Worm (Caenorhabditis elegans) whole organism, L1 larva: ENCODE results near the gene F41H10.5.

Source experiments
- C04F5.9 ChIP-seq: sonication (generic microtip); optimal IDR thresholded peaks from 2 replicates; lab custom pipeline; 2016; ENCODE audit warnings: missing genetic modification characterization, missing compliant biosample characterization
- C34B4.2 ChIP-seq: sonication (generic microtip); optimal IDR thresholded peaks from 2 replicates; lab custom pipeline; 2017; ENCODE audit warnings: mild to moderate bottlenecking, missing genetic modification characterization, missing compliant biosample characterization
- F16B12.6 ChIP-seq: fragments of 150-350 bp; optimal IDR thresholded peaks from 2 replicates; lab custom pipeline; 2014; ENCODE audit warnings: missing biosample characterization, missing genetic modification characterization
- ama-1 ChIP-seq: fragments of 150-350 bp; optimal IDR thresholded peaks from 2 replicates; lab custom pipeline; 2014
- ceh-63 ChIP-seq: fragments of 200-800 bp; sonication (Bioruptor generic); optimal IDR thresholded peaks from 2 replicates; lab custom pipeline; 2018; ENCODE audit warnings: mild to moderate bottlenecking, missing genetic modification characterization, missing compliant biosample characterization
- ceh-88 ChIP-seq: fragments of 200-800 bp; sonication (Bioruptor generic); IDR thresholded peaks from 2 replicates; pipeline ENCODE4 v1.3.6; 2022; ENCODE audit warnings: missing genetic modification characterization, missing compliant biosample characterization
- ceh-90 ChIP-seq: sonication (generic microtip); optimal IDR thresholded peaks from 2 replicates; lab custom pipeline; 2016; ENCODE audit warnings: missing genetic modification characterization, missing compliant biosample characterization
- ces-1 ChIP-seq: fragments of 150-350 bp; optimal IDR thresholded peaks from 2 replicates; lab custom pipeline; 2014; ENCODE audit warnings: missing biosample characterization, missing genetic modification reagents, missing genetic modification characterization
- dpl-1 ChIP-seq, 3 experiments: fragments of 150-350 bp in 2 of 3; sonication (generic microtip) in 1 of 3; optimal IDR thresholded peaks; 2 replicates each; lab custom pipeline; 2014 to 2017; ENCODE audit warnings: missing biosample characterization in 3 of 3, missing genetic modification characterization in 3 of 3, missing genetic modification reagents in 3 of 3
- dsc-1 ChIP-seq: sonication (generic microtip); optimal IDR thresholded peaks from 2 replicates; lab custom pipeline; 2016; ENCODE audit warnings: mild to moderate bottlenecking, missing genetic modification characterization, missing compliant biosample characterization
- efl-1 ChIP-seq, 4 experiments: fragments of 150-350 bp; optimal IDR thresholded peaks in 3 of 4; peaks in 1 of 4; 1 replicate in 1 of 4; 2 replicates in 3 of 4; lab custom pipeline; 2014; ENCODE audit warnings: missing biosample characterization in 2 of 4, missing genetic modification characterization in 2 of 4, missing genetic modification reagents in 2 of 4
- elt-2 ChIP-seq: sonication (generic microtip); optimal IDR thresholded peaks from 2 replicates; lab custom pipeline; 2016; ENCODE audit warnings: missing genetic modification characterization, mild to moderate bottlenecking, inconsistent platforms, missing compliant biosample characterization, missing genetic modification reagents
- elt-3 ChIP-seq, 6 experiments: fragments of 150-350 bp in 1 of 6; sonication (generic microtip); optimal IDR thresholded peaks; 2 replicates each; lab custom pipeline; 2017 to 2018; ENCODE audit warnings: missing biosample characterization in 6 of 6, missing genetic modification characterization in 6 of 6, inconsistent platforms in 1 of 6
- hpl-2 ChIP-seq: fragments of 150-350 bp; optimal IDR thresholded peaks from 2 replicates; lab custom pipeline; 2014; ENCODE audit warnings: missing biosample characterization, missing genetic modification reagents, missing genetic modification characterization
- lin-35 ChIP-seq, 2 experiments: fragments of 150-350 bp; optimal IDR thresholded peaks; 2 replicates each; lab custom pipeline; 2014; ENCODE audit warnings: missing biosample characterization in 2 of 2, missing genetic modification characterization in 2 of 2, missing genetic modification reagents in 2 of 2
- lin-39 ChIP-seq: fragments of 150-350 bp; optimal IDR thresholded peaks from 2 replicates; lab custom pipeline; 2014; ENCODE audit warnings: missing biosample characterization, missing genetic modification reagents, missing genetic modification characterization
- lsy-2 ChIP-seq, 2 experiments: fragments of 150-350 bp; optimal IDR thresholded peaks; 2 replicates each; lab custom pipeline; 2014; ENCODE audit warnings: missing biosample characterization in 2 of 2, missing genetic modification characterization in 2 of 2
- mep-1 ChIP-seq: fragments of 150-350 bp; optimal IDR thresholded peaks from 2 replicates; lab custom pipeline; 2014; ENCODE audit warnings: missing biosample characterization, missing genetic modification characterization
- nhr-19 ChIP-seq: fragments of 200-800 bp; sonication (Bioruptor generic); conservative IDR thresholded peaks from 2 replicates; pipeline ENCODE4 v1.3.6; 2022; ENCODE audit warnings: missing genetic modification characterization, missing compliant biosample characterization
- nhr-71 ChIP-seq: sonication (generic microtip); optimal IDR thresholded peaks from 2 replicates; lab custom pipeline; 2016; ENCODE audit warnings: mild to moderate bottlenecking, missing genetic modification characterization, moderate library complexity, missing compliant biosample characterization
- nhr-84 ChIP-seq: sonication (generic microtip); optimal IDR thresholded peaks from 2 replicates; lab custom pipeline; 2017; ENCODE audit warnings: missing biosample characterization, missing genetic modification characterization
- pag-3 ChIP-seq: sonication (generic microtip); optimal IDR thresholded peaks from 2 replicates; lab custom pipeline; 2017; ENCODE audit warnings: missing genetic modification characterization, mild to moderate bottlenecking, missing compliant biosample characterization, antibody characterized with exemption, borderline replicate concordance; ENCODE audit not compliant: insufficient read depth
- pax-3 ChIP-seq: fragments of 200-800 bp; sonication (Bioruptor generic); optimal IDR thresholded peaks from 2 replicates; lab custom pipeline; 2018; ENCODE audit warnings: mild to moderate bottlenecking, missing genetic modification characterization, moderate library complexity, missing compliant biosample characterization
- rnt-1 ChIP-seq: sonication (generic microtip); optimal IDR thresholded peaks from 2 replicates; lab custom pipeline; 2016; ENCODE audit warnings: mild to moderate bottlenecking, missing genetic modification characterization, moderate library complexity, missing compliant biosample characterization
- skn-1 ChIP-seq: fragments of 150-350 bp; optimal IDR thresholded peaks from 2 replicates; lab custom pipeline; 2014; ENCODE audit warnings: missing biosample characterization, missing genetic modification characterization
- sox-4 ChIP-seq: sonication (generic microtip); optimal IDR thresholded peaks from 2 replicates; lab custom pipeline; 2016; ENCODE audit warnings: missing genetic modification characterization, missing compliant biosample characterization
- sptf-1 ChIP-seq: fragments of 150-350 bp; optimal IDR thresholded peaks from 2 replicates; lab custom pipeline; 2014; ENCODE audit warnings: missing biosample characterization, missing genetic modification characterization
- sup-37 ChIP-seq: fragments of 200-800 bp; sonication (Bioruptor generic); optimal IDR thresholded peaks from 2 replicates; lab custom pipeline; 2018; ENCODE audit warnings: mild to moderate bottlenecking, missing genetic modification characterization, missing compliant biosample characterization
- unc-130 ChIP-seq: fragments of 150-350 bp; optimal IDR thresholded peaks from 2 replicates; lab custom pipeline; 2017; ENCODE audit warnings: missing biosample characterization, missing genetic modification characterization, inconsistent platforms
- unc-62 ChIP-seq: fragments of 150-350 bp; optimal IDR thresholded peaks from 2 replicates; lab custom pipeline; 2014; ENCODE audit warnings: missing biosample characterization, missing genetic modification reagents, missing genetic modification characterization
- unc-98 ChIP-seq: fragments of 200-800 bp; sonication (Bioruptor generic); IDR thresholded peaks from 2 replicates; pipeline ENCODE4 v1.3.6; 2022; ENCODE audit warnings: missing genetic modification characterization, missing compliant biosample characterization
- vab-15 ChIP-seq: sonication (generic microtip); optimal IDR thresholded peaks from 2 replicates; lab custom pipeline; 2017; ENCODE audit warnings: missing genotype, mild to moderate bottlenecking, missing genetic modification characterization, missing compliant biosample characterization
- zip-4 ChIP-seq: fragments of 200-800 bp; sonication (Bioruptor generic); optimal IDR thresholded peaks from 2 replicates; lab custom pipeline; 2018; ENCODE audit warnings: mild to moderate bottlenecking, missing genetic modification characterization, moderate library complexity, missing compliant biosample characterization

F41H10.5 gene

ce11 chrIV:5350480-5351193 is 10.1 kb upstream of the F41H10.5 start, which contains the start of gene gba-4:
Gene gba-4 (minus strand): TSS chrIV:5350897.
- peak; percentile 78 for TF ChIP-seq elt-2 (tag; lab: Kevin White, UChicago)

- TF ChIP-seq ceh-63 (no peak), dsc-1 (tag; lab: Kevin White, UChicago) (no peak), lin-39 (tag; lab: Kevin White, UChicago) (no peak), mep-1 (tag; lab: Kevin White, UChicago) (no peak), C34B4.2 (tag; lab: Kevin White, UChicago) (no peak), unc-62 (GFP tag; lab: Kevin White, UChicago) (no peak), ama-1 (lab: Kevin White, UChicago) (no peak), F16B12.6 (tag; lab: Kevin White, UChicago) (no peak), nhr-19 (GFP tag; lab: Robert Waterston, UW) (no peak)
Measured at ce11 chrIV:5353364-5353763, 7.3 kb upstream of the F41H10.5 start, which contains the start of gene Y4C6B.7. Gene Y4C6B.7 (minus strand): TSS chrIV:5353464.

ce11 chrIV:5354124-5354523 is 6.6 kb upstream of the F41H10.5 start, which contains the start of gene Y4C6B.1:
Gene Y4C6B.1 (plus strand): TSS chrIV:5354488.
- TF ChIP-seq vab-15 (tag; lab: Kevin White, UChicago) = no peak
- peak; percentile 3 for TF ChIP-seq rnt-1 (tag; lab: Kevin White, UChicago)
- peak; percentile 42 to 92 for TF ChIP-seq lsy-2 (tag; optimal IDR thresholded peaks at IDR 0.05; lab: Kevin White, UChicago)
- TF ChIP-seq dpl-1 (GFP tag; optimal IDR thresholded peaks at IDR 0.05; lab: Kevin White, UChicago) = peak; percentile 21 to 74 (median 53)
- TF ChIP-seq nhr-84 (tag; lab: Kevin White, UChicago) = no peak
- peak; percentile 18 to 57 for TF ChIP-seq efl-1 (optimal IDR thresholded peaks at IDR 0.05; lab: Kevin White, UChicago)
- TF ChIP-seq efl-1 (GFP tag; optimal IDR thresholded peaks at IDR 0.05 in 1 of 2; lab: Kevin White, UChicago) = peak; percentile 69 to 95
- no peak for TF ChIP-seq sptf-1
- TF ChIP-seq lin-35 (GFP tag; optimal IDR thresholded peaks at IDR 0.05; lab: Kevin White, UChicago) = peak; percentile 3 to 74
- TF ChIP-seq unc-130 = no peak
- no peak for TF ChIP-seq sup-37 (GFP tag; lab: Kevin White, UChicago)
- no peak for TF ChIP-seq ceh-88 (GFP tag; lab: Robert Waterston, UW)
- no peak for TF ChIP-seq C04F5.9 (tag; lab: Kevin White, UChicago)

ce11 chrIV:5354564-5354963 is 6.1 kb upstream of the F41H10.5 start:
- no peak for TF ChIP-seq elt-3 (tag; optimal IDR thresholded peaks at IDR 0.05; lab: Kevin White, UChicago)
- no peak for TF ChIP-seq pax-3 (tag; lab: Kevin White, UChicago)
- no peak for TF ChIP-seq ces-1 (GFP tag; lab: Kevin White, UChicago)
- TF ChIP-seq unc-98 = no peak
- no peak for TF ChIP-seq sox-4 (tag; lab: Kevin White, UChicago)
- TF ChIP-seq hpl-2 = no peak
- no peak for TF ChIP-seq zip-4 (GFP tag; lab: Kevin White, UChicago)
- TF ChIP-seq skn-1 (tag; lab: Kevin White, UChicago) = no peak
- TF ChIP-seq pag-3 (tag; lab: Kevin White, UChicago) = no peak
- TF ChIP-seq ceh-90 = no peak
- no peak for TF ChIP-seq nhr-19 (GFP tag; lab: Robert Waterston, UW)
- no peak for TF ChIP-seq nhr-71 (tag; lab: Kevin White, UChicago)
